Worm (Caenorhabditis elegans) whole organism, midembryonic: ENCODE data around the gene T21D12.14.

Experiments used
- T22C8.4 ChIP-seq: fragments of 200-800 bp; sonication (Bioruptor generic); IDR thresholded peaks from 2 replicates; pipeline ENCODE4 v1.3.6; 2022; ENCODE audit warnings: missing genetic modification characterization, missing compliant biosample characterization
- cog-1 ChIP-seq: sonication (generic microtip); optimal IDR thresholded peaks from 2 replicates; lab custom pipeline; 2016; ENCODE audit warnings: missing genetic modification characterization, missing compliant biosample characterization
- flt-1 ChIP-seq: fragments of 200-800 bp; sonication (Bioruptor generic); IDR thresholded peaks from 2 replicates; pipeline ENCODE4 v1.3.6; 2022; ENCODE audit warnings: missing genetic modification characterization, missing compliant biosample characterization
- klf-2 ChIP-seq: fragments of 200-800 bp; sonication (Bioruptor generic); conservative IDR thresholded peaks from 2 replicates; pipeline ENCODE4 v1.3.6; 2022; ENCODE audit warnings: missing genetic modification reagents, missing genetic modification characterization, missing compliant biosample characterization
- med-1 ChIP-seq: sonication (generic microtip); optimal IDR thresholded peaks from 2 replicates; lab custom pipeline; 2017; ENCODE audit warnings: missing genetic modification characterization, mild to moderate bottlenecking, missing compliant biosample characterization, antibody characterized with exemption, missing genetic modification reagents; ENCODE audit not compliant: insufficient read depth
- ref-1 ChIP-seq: fragments of 200-800 bp; sonication (Bioruptor generic); conservative IDR thresholded peaks from 2 replicates; pipeline ENCODE4 v1.3.6; 2022; ENCODE audit warnings: missing genetic modification reagents, missing genetic modification characterization, missing compliant biosample characterization
- tab-1 ChIP-seq: fragments of 200-800 bp; sonication (Bioruptor generic); IDR thresholded peaks from 2 replicates; pipeline ENCODE4 v1.3.6; 2022; ENCODE audit warnings: missing genetic modification characterization, missing compliant biosample characterization
- ztf-23 ChIP-seq: fragments of 200-800 bp; sonication (Bioruptor generic); IDR thresholded peaks from 2 replicates; pipeline ENCODE4 v1.3.6; 2022; ENCODE audit warnings: missing genetic modification reagents, missing genetic modification characterization, missing compliant biosample characterization
- ztf-29 ChIP-seq: fragments of 200-800 bp; sonication (Bioruptor generic); IDR thresholded peaks from 2 replicates; pipeline ENCODE4 v1.3.6; 2022; ENCODE audit warnings: missing genetic modification reagents, missing genetic modification characterization, missing compliant biosample characterization

The T21D12.14 gene

ce11 chrIV:283347-283746, 4.6 kb downstream of the T21D12.14 start, which contains the start of gene best-19:
best-19 (plus strand) TSS chrIV:283647.
- TF ChIP-seq tab-1 (GFP tag; lab: Robert Waterston, UW) (no peak), flt-1 (GFP tag; lab: Robert Waterston, UW) (no peak), ztf-23 (no peak), klf-2 (GFP tag; lab: Robert Waterston, UW) (no peak), ref-1 (GFP tag; lab: Robert Waterston, UW) (no peak), T22C8.4 (GFP tag; lab: Robert Waterston, UW) (no peak), med-1 (GFP tag; lab: Kevin White, UChicago) (no peak), cog-1 (tag; lab: Kevin White, UChicago) (no peak), ztf-29 (GFP tag; lab: Robert Waterston, UW) (no peak)

- TF ChIP-seq T22C8.4 (GFP tag; lab: Robert Waterston, UW): no peak
- TF ChIP-seq ztf-29 (GFP tag; lab: Robert Waterston, UW): no peak
- no peak for TF ChIP-seq flt-1 (GFP tag; lab: Robert Waterston, UW)
- TF ChIP-seq tab-1 (GFP tag; lab: Robert Waterston, UW): no peak
- TF ChIP-seq klf-2 (GFP tag; lab: Robert Waterston, UW): no peak
- TF ChIP-seq med-1 (GFP tag; lab: Kevin White, UChicago): no peak
- no peak for TF ChIP-seq ztf-23
- no peak for TF ChIP-seq ref-1 (GFP tag; lab: Robert Waterston, UW)
- no peak for TF ChIP-seq cog-1 (tag; lab: Kevin White, UChicago)
Observed at ce11 chrIV:282008-282407, 5.9 kb downstream of the T21D12.14 start.

- TF ChIP-seq ztf-23: peak; percentile 38; the same call in 1 of the 2 replicates
Observed at ce11 chrIV:281247-281646, 6.7 kb downstream of the T21D12.14 start.

ce11 chrIV:278284-278683, 9.6 kb downstream of the T21D12.14 start:
- TF ChIP-seq tab-1 (GFP tag; lab: Robert Waterston, UW): no peak
- TF ChIP-seq ref-1 (GFP tag; lab: Robert Waterston, UW): no peak
- no peak for TF ChIP-seq T22C8.4 (GFP tag; lab: Robert Waterston, UW)
- no peak for TF ChIP-seq cog-1 (tag; lab: Kevin White, UChicago)
- no peak for TF ChIP-seq med-1 (GFP tag; lab: Kevin White, UChicago)
- no peak for TF ChIP-seq ztf-29 (GFP tag; lab: Robert Waterston, UW)
- no peak for TF ChIP-seq ztf-23
- no peak for TF ChIP-seq flt-1 (GFP tag; lab: Robert Waterston, UW)
- no peak for TF ChIP-seq klf-2 (GFP tag; lab: Robert Waterston, UW)

- TF ChIP-seq ztf-29 (GFP tag; lab: Robert Waterston, UW): no peak
- no peak for TF ChIP-seq T22C8.4 (GFP tag; lab: Robert Waterston, UW)
- TF ChIP-seq med-1 (GFP tag; lab: Kevin White, UChicago): no peak
- no peak for TF ChIP-seq tab-1 (GFP tag; lab: Robert Waterston, UW)
- no peak for TF ChIP-seq ztf-23
- no peak for TF ChIP-seq klf-2 (GFP tag; lab: Robert Waterston, UW)
- TF ChIP-seq flt-1 (GFP tag; lab: Robert Waterston, UW): no peak
- TF ChIP-seq ref-1 (GFP tag; lab: Robert Waterston, UW): no peak
- TF ChIP-seq cog-1 (tag; lab: Kevin White, UChicago): no peak
Observed at ce11 chrIV:275146-275545, 12.8 kb downstream of the T21D12.14 start.

ce11 chrIV:274185-274584, 13.7 kb downstream of the T21D12.14 start, which contains the start of gene sma-10:
sma-10 (plus strand) TSS chrIV:274420.
- TF ChIP-seq ztf-23: no peak
- no peak for TF ChIP-seq ref-1 (GFP tag; lab: Robert Waterston, UW)
- no peak for TF ChIP-seq ztf-29 (GFP tag; lab: Robert Waterston, UW)
- TF ChIP-seq T22C8.4 (GFP tag; lab: Robert Waterston, UW): no peak
- no peak for TF ChIP-seq med-1 (GFP tag; lab: Kevin White, UChicago)
- no peak for TF ChIP-seq flt-1 (GFP tag; lab: Robert Waterston, UW)
- TF ChIP-seq klf-2 (GFP tag; lab: Robert Waterston, UW): no peak
- no peak for TF ChIP-seq tab-1 (GFP tag; lab: Robert Waterston, UW)
- TF ChIP-seq cog-1 (tag; lab: Kevin White, UChicago): no peak

- no peak for TF ChIP-seq ztf-29 (GFP tag; lab: Robert Waterston, UW)
- TF ChIP-seq med-1 (GFP tag; lab: Kevin White, UChicago): no peak
- no peak for TF ChIP-seq ztf-23
- TF ChIP-seq tab-1 (GFP tag; lab: Robert Waterston, UW): no peak
- TF ChIP-seq flt-1 (GFP tag; lab: Robert Waterston, UW): no peak
- TF ChIP-seq T22C8.4 (GFP tag; lab: Robert Waterston, UW): no peak
- no peak for TF ChIP-seq klf-2 (GFP tag; lab: Robert Waterston, UW)
- TF ChIP-seq cog-1 (tag; lab: Kevin White, UChicago): no peak
- no peak for TF ChIP-seq ref-1 (GFP tag; lab: Robert Waterston, UW)
Observed at ce11 chrIV:273299-273698, 14.6 kb downstream of the T21D12.14 start, which contains the start of gene srh-282. srh-282 (minus strand) TSS chrIV:273399.

ce11 chrIV:269107-269506, 18.8 kb downstream of the T21D12.14 start, which contains the start of gene T21D12.11:
T21D12.11 (plus strand) TSS chrIV:269407.
- TF ChIP-seq flt-1 (GFP tag; lab: Robert Waterston, UW) (no peak), tab-1 (GFP tag; lab: Robert Waterston, UW) (no peak), ztf-29 (GFP tag; lab: Robert Waterston, UW) (no peak), T22C8.4 (GFP tag; lab: Robert Waterston, UW) (no peak), ref-1 (GFP tag; lab: Robert Waterston, UW) (no peak)

- TF ChIP-seq ztf-23 (no peak), flt-1 (GFP tag; lab: Robert Waterston, UW) (no peak), cog-1 (tag; lab: Kevin White, UChicago) (no peak), T22C8.4 (GFP tag; lab: Robert Waterston, UW) (no peak), tab-1 (GFP tag; lab: Robert Waterston, UW) (no peak), med-1 (GFP tag; lab: Kevin White, UChicago) (no peak), ztf-29 (GFP tag; lab: Robert Waterston, UW) (no peak), ref-1 (GFP tag; lab: Robert Waterston, UW) (no peak), klf-2 (GFP tag; lab: Robert Waterston, UW) (no peak)
Observed at ce11 chrIV:266148-266547, 21.8 kb downstream of the T21D12.14 start, which contains the start of gene T21D12.12. T21D12.12 (plus strand) TSS chrIV:266448.
